Fruit fly (Drosophila melanogaster) S2 (cell line): ENCODE results near the gene PDZ-GEF.

ENCODE experiments used
- CG8478 ChIP-seq: fragments of >200 bp; optimal IDR thresholded peaks from 2 replicates; lab custom pipeline; 2018
- CTCF ChIP-seq, 2 experiments: fragments of >200 bp; optimal IDR thresholded peaks; 2 replicates each; lab custom pipeline; 2018

PDZ-GEF gene

DNA sequence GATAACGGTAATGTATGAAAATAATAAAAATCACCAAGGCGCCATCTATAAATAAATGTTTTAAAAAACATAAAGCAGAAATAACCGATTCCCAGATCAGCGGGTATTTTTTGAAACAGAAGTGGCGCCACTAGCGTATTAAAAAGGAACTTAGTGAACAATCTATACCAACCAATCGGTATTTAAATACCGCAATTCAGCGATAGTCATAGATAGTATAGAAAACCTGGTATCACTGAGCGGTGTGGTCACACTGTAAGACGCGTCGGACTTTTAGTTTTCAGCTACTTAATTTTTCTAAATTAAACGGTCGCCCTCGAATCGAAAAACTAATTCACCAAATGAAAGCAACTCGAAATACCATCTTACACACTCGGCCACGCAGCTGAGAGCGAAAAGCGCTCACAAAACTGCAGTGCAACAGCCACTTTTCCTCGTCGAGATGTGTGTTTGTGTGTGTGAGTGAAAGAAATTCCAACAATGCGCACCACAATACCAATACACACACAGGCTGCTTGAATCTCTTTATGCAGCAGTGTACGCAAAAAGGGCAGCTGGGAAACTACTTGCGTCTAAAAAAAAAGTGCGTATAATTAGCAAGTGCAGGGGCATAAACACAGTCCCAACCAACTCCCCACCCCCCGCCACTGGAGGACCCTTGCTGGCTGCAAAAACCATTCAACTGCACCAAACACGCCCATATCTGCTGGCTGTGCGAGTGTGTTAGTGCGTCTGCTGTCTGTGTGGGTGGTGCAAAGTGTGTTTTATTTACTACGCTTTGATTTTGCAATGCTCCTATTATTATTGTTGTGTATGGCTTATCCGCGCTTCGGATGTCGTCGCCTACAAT lies at the start of gene PDZ-GEF:
Gene PDZ-GEF, plus strand, starts transcription at position 232 of the 850 bp plus-strand sequence.
- TF ChIP-seq CTCF (optimal IDR thresholded peaks at IDR 0.05; lab: Kevin White, UChicago) (peak; percentile 93 to 96), CG8478 (lab: Kevin White, UChicago) (peak; percentile 13)

DNA sequence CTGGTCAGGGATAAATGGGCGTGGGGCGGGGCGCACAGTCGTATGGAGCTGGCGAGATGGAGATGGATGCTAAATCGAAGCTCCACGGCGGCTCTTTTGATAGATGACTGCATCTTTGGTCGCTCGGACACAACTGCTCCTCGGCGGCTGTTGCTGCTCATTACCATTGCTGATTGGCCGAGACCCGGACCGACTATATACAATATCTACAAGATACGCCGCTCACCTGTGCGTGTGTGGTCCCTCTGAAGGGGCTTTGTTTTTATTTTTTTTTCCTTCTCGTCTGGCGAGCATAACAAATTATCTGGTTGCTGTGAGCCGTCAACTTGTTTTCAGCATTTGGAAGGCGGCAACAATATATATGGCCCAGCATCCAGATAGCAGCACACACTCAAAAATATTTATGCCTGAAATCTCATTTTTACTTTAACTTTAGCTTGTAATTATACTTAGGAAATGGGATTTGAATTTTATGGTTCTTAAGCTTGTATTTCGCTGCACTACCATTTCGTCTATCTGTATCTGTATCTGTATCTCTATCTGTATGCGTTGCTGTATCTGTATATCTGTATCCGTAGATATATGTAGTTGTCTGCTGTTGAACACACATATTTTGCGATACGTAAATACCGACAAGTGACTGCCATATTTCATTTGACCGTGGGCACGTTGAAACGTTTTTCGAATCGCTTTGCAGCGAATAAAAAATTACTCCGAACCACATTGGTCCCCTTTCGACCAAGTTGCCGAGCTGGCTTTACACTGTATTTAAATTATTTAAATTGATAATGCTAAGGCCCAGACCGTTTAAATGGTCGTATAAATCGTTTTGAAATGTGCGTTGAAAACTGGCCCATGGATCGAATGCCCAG lies 49.4 kb upstream of the PDZ-GEF start:
- TF ChIP-seq CTCF (optimal IDR thresholded peaks at IDR 0.05; lab: Kevin White, UChicago): no peak
- TF ChIP-seq CG8478 (lab: Kevin White, UChicago): no peak

DNA sequence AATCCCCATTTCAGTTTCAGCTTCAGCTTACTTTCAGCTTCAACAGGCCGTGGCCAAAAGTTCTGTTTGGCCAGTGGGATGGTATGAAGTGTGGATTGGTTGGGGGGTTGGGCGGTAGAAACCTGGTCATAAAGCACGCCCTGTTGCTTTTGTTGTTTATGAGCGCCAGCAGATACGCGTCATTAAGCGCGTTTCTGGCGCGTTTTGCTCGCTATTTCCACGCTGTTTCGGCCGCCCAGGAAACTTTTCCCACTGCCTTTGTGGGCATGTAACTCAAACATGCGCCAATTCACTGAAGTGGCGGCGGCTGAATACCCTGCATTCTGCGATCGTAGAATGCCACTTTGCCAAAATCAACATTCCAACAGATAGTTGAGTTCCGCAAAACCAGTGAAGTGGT lies 47.6 kb upstream of the PDZ-GEF start:
- no peak for TF ChIP-seq CG8478 (lab: Kevin White, UChicago)
- no peak for TF ChIP-seq CTCF (optimal IDR thresholded peaks at IDR 0.05; lab: Kevin White, UChicago)

DNA sequence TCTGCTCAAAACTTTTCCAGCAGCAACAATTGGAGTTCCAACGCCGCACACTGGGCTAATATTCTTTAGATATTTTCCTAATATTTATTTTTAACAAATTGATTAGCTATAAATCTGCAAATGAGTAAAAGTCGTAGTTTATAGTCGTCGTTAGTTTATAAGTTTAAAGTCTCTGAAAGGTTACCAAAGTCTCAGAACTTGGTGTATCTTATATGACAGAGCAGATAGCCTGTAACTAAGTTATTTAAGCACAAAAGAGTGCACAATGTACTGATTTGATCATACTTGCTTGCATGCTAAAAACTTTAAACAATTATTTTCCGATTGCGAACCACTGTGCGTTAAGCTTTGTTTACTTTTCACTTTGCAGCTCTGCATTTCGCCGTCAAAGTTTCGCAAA lies 46.8 kb upstream of the PDZ-GEF start:
- TF ChIP-seq CG8478 (lab: Kevin White, UChicago): no peak
- TF ChIP-seq CTCF (optimal IDR thresholded peaks at IDR 0.05; lab: Kevin White, UChicago): no peak

DNA sequence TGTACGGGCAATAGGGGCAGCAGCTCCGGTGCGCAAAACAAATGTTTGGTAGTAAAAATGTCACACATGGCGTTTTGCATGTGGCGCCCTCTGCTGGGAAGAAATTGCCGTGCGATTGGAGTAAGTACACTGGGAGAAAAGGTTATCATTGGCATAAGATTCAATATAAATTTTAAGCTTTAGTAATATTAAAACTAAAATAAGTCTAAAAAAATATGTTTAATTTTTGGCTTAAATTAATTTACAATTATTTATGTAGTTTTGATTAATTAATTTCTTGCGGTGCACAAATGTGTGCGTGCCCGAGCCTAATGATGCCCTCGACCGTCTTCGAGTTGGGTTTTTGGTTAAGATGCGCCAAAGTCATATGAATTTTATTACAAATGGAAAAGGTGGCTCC lies 43.2 kb upstream of the PDZ-GEF start:
- TF ChIP-seq CG8478 (lab: Kevin White, UChicago): no peak
- TF ChIP-seq CTCF (optimal IDR thresholded peaks at IDR 0.05; lab: Kevin White, UChicago): peak; percentile 43 to 73

DNA sequence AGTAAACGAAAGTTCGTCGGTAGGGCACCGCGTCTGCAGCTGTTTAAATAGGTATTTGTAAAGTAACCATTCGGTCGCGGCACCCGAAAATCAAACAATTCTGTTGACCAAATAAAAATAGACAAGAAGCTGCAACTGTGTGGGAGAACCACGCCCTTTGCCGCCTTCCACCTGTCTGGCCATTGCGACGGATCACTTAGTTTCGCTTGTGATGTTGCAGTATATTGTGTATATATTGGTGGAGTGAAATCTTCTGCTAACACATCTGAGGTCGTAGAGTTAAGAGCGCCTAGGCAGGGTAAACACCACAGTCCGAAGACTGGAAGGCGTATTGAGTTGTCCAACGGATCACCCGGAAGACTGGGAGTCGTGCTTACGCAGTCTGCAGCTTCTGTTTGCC lies 40.2 kb upstream of the PDZ-GEF start:
- TF ChIP-seq CTCF (optimal IDR thresholded peaks at IDR 0.05; lab: Kevin White, UChicago) (no peak), CG8478 (lab: Kevin White, UChicago) (no peak)

DNA sequence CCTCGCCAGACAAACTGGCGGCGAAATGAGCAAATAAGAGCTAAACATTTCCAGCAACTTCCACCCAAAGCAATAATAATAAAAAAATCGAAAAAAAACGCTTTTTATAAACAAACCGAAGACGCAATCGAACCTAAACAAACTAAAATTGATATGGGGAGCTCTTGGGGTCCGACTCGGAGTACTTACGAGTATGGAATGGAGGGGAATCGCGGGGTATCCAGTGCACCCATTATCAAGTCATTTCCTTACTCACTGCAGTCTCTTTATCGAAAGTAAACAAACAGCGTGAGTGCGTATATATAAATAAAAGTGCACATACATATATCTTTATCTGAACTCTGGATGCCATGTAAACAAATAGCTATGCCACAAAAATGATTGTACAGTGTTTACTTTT lies 32.0 kb upstream of the PDZ-GEF start:
- no peak for TF ChIP-seq CTCF (optimal IDR thresholded peaks at IDR 0.05; lab: Kevin White, UChicago)

DNA sequence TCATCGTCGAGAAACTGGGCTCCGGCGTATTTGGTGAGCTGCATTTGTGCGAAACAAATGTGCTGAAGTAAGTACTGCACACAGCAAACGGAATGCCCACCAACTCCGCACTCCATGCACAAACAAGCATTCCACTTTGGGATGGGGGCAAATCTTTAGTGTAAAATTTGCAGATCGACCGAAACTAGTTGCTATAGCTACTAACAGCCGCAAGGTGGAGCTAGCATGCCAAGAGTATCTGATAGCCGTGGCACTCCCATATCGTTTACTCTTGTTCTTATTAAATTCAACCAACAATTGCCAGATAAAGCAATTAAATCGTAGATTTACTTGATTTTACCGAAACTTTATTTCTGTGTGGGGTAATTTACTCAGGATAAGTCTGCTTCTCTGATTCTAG lies 22.0 kb upstream of the PDZ-GEF start:
- TF ChIP-seq CG8478 (lab: Kevin White, UChicago) (no peak), CTCF (optimal IDR thresholded peaks at IDR 0.05; lab: Kevin White, UChicago) (peak; percentile 35 to 55)

DNA sequence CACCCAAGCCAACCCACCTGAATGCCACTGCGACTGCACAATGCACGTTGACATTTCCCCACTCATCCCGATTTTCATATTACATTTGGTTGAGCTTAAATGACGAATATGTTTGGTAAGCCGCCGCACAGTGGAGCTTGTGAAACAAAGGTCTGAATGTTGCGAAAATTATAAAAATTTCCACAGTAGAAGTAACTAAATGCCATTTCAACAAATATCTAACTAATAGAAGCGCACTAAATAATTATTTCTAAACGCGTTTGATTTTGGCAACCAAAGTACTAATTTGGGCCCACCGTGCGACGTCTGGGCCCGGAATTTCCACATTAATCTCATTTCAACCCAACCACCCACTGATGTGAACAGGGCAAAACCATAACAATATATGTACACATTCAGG lies 16.7 kb upstream of the PDZ-GEF start:
- TF ChIP-seq CTCF (optimal IDR thresholded peaks at IDR 0.05; lab: Kevin White, UChicago): no peak
- TF ChIP-seq CG8478 (lab: Kevin White, UChicago): no peak

DNA sequence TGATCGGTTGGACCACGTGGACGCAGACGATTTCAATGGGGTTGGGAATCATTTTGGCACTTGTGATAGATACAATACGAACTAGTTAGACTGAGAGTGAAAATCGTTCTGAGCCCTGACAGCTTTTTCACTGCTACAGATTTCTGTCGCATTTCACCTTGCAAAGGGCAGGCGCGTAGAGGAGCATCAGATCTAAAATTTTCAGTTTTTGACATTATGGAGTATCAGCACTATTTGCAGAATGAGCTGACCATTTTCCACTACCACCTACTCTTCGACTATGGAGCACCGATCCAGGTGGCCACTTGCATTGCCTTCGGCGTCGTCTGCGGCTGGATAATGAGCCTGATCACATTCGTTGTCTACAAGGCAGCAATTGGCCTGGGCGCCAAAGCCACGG lies 14.9 kb upstream of the PDZ-GEF start, which contains the start of the genes CG43922 and CG13984:
Gene CG43922, minus strand, starts transcription at position 101 of the 400 bp plus-strand sequence.
Gene CG13984, plus strand, starts transcription at position 169 of the 400 bp plus-strand sequence.
- no peak for TF ChIP-seq CG8478 (lab: Kevin White, UChicago)
- no peak for TF ChIP-seq CTCF (optimal IDR thresholded peaks at IDR 0.05; lab: Kevin White, UChicago)

DNA sequence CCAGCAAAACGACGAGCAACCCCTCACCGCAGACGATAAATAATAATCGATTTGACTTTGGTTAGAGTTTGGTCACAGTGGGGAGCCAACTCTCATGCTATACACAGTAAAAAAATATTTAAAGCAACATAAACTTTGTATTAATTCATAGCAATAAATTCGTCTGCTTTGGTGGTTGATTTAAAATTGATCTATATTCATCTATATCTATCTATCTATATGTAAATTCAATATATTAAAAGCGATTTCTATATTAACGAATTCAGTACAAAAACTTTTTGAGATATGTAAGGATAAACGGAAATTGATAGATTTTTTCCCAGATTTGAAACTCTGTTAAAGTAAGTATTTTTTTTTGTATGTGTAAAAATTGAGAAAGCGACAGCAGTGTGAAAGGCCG lies 13.7 kb upstream of the PDZ-GEF start:
- TF ChIP-seq CTCF (optimal IDR thresholded peaks at IDR 0.05; lab: Kevin White, UChicago) (no peak), CG8478 (lab: Kevin White, UChicago) (no peak)

DNA sequence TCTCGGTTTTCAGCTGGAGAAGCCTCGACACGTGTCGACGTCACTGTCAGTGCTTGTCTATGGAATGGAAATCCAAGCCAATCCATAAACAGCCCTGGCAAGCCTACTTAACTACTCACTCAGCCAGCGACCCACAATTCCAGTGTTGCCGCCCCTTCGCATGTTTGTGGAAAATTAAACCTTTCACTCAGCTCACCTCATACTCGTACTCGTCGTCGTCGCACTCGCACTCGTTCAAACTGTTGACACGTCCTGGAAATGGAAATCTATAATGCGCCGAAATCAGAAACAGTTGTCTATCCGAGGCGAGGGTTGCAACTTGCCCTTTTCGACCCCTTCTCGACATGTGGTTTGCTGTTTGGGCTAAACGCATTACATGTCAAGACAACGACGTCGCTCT lies 4.5 kb upstream of the PDZ-GEF start:
- no peak for TF ChIP-seq CTCF (optimal IDR thresholded peaks at IDR 0.05; lab: Kevin White, UChicago)
- no peak for TF ChIP-seq CG8478 (lab: Kevin White, UChicago)

DNA sequence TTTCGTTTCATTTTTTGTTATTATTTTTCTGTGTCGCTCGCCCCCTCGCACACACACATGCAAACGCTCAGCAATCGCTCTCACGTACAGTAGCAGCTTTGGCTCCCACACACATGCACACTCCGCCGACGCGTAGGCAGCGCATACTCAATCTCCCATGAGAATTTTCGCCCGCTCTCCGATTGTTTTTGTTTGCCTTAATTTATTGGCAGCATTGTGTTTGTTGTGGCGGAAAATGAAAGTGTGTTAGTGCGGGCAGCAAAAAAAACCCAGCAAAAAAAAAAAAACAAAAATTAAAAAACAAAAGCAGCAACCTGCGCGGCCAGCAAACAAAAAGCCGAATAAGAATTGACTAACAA lies 798 bp downstream of the PDZ-GEF start:
- TF ChIP-seq CG8478 (lab: Kevin White, UChicago) (no peak), CTCF (optimal IDR thresholded peaks at IDR 0.05; lab: Kevin White, UChicago) (no peak)

DNA sequence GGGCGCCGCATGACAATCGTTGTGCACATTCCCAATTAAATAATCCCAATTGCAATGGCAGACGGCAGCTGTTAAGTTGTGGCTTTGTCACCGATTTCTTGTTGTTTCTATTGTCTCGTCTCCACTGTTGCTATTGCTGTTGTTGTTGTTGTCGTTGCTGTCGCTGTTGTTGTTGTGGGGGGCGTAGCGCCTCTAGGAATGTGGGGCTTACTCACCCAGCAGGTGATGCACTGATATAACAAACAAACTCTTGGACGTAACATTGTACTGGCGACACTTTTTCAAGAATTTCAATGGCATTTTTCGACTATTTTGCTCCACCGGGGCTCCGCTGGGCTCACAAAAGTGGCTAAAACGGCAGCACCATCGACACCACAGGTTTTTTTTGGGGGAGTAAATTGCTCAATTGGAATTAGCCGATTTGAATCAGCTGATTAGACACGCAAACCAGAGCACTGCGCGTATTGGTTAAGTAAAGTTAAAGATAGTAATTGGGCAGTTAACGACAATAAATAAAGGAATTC lies 14.3 kb downstream of the PDZ-GEF start:
- TF ChIP-seq CG8478 (lab: Kevin White, UChicago): no peak
- no peak for TF ChIP-seq CTCF (optimal IDR thresholded peaks at IDR 0.05; lab: Kevin White, UChicago)
